Worm (Caenorhabditis elegans): Measurements from ENCODE around the gene ctbp-1.

Gene ctbp-1

DNA sequence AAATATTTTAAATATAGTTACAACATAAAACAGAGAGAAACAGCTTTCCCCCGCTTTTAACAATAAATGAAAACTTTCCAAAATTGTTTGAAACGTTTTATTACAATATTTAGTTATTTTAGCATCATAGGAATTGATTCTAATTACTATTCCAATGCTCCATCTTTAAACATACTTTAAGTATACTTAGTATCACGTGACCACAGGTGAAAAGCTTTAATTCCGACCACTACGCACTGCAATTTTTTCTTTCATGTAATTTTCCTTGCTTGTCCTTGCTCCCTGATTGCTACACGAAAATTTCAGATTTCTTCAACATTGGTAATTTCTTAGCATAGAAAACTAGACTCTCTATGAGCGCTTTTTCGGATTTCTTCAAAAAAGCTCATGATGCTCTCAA, 34.5 kb downstream of the ctbp-1 start, which contains the start of gene tbc-16:
Gene tbc-16, plus strand, starts transcription at position 301 of the 400 bp plus-strand sequence.
- TF ChIP-seq aha-1 (tag) (peak; percentile 85), hmg-1.1 (GFP tag; IDR thresholded peaks at IDR 0.05) (no peak)

- TF ChIP-seq dpl-1 (GFP tag; optimal IDR thresholded peaks at IDR 0.05): no peak
- TF ChIP-seq unc-62 (GFP tag; optimal IDR thresholded peaks at IDR 0.05 in 1 of 2): peak in 1 of 2 experiments; percentile 68
- no peak for TF ChIP-seq unc-62 (tag; optimal IDR thresholded peaks at IDR 0.05)
Observed at ce11 chrX:5901499-5901898, 39.0 kb downstream of the ctbp-1 start.

ce11 chrX:5903896-5904295, 41.4 kb downstream of the ctbp-1 start:
- peak in 1 of 2 experiments; percentile 86 for TF ChIP-seq unc-62 (GFP tag; optimal IDR thresholded peaks at IDR 0.05 in 1 of 2)
- TF ChIP-seq unc-62 (tag; optimal IDR thresholded peaks at IDR 0.05): no peak
- TF ChIP-seq aha-1 (tag): no peak
- TF ChIP-seq Y75B8A.6 (GFP tag; IDR thresholded peaks at IDR 0.05): no peak

DNA sequence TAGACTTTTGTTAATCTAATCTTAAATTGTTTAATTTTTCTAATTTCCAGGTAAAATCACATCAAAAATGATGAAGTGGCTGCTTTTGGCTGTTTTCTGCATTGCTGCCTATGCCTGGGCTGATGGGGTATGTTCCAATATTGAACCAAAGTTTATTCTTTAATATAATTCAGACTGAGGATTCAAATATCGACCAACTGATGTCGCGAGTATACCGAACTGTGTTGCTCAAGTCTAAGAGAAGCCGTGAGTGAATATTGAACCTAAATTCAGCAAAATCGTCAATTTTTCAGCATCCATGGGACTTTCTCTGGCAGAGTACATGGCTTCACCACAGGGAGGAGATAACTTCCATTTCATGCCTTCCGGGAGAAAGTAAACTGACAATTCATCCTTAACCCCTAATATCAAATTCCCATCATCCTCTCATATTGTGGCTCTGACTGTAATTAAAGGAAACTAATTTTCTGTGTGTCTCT, 42.1 kb downstream of the ctbp-1 start, which contains the start of gene nlp-49:
Gene nlp-49, plus strand, starts transcription at position 51 of the 479 bp plus-strand sequence.
- TF ChIP-seq unc-62 (GFP tag; optimal IDR thresholded peaks at IDR 0.05 in 1 of 2) (peak in 1 of 2 experiments; percentile 40), unc-62 (tag; optimal IDR thresholded peaks at IDR 0.05) (no peak), aha-1 (tag) (peak; percentile 97), daf-16 (GFP tag; optimal IDR thresholded peaks at IDR 0.05) (no peak), daf-16 (tag; optimal IDR thresholded peaks at IDR 0.05) (no peak)

DNA sequence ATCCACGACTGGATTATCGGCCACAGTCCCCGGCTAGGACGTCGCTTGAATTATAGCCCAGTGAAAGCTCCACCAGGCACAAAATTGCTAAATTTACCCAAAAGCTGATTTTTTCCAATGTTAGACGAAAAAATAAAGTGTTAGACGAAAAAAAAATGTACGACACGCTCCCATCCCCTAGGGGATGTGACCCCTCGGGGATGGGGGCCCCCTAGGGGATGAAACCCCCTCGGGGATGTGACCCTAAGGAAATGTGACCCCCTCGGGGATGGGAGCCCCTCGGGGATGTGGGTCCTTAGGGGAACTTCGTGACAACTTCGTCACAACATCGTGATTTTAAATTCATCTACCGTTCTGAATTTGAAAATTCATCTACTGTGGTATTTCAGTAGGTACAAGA, 43.3 kb downstream of the ctbp-1 start:
- 0 out of 2 replicates have a peak, but pooled peaks have one; percentile 9 for TF ChIP-seq tra-1 (GFP tag; IDR thresholded peaks at IDR 0.05)
- 0 out of 2 replicates have a peak, but pooled peaks have one; percentile 13 for TF ChIP-seq snpc-1.2 (GFP tag; IDR thresholded peaks at IDR 0.05)
- peak; percentile 71 for TF ChIP-seq set-16 (GFP tag; IDR thresholded peaks at IDR 0.05)
- no peak for TF ChIP-seq ZK337.2 (GFP tag; IDR thresholded peaks at IDR 0.05)
- no peak for TF ChIP-seq nhr-25 (tag; optimal IDR thresholded peaks at IDR 0.05; ENCODE audit: borderline replicate concordance, insufficient read depth)
- no peak for TF ChIP-seq lin-38 (GFP tag; IDR thresholded peaks at IDR 0.05)

DNA sequence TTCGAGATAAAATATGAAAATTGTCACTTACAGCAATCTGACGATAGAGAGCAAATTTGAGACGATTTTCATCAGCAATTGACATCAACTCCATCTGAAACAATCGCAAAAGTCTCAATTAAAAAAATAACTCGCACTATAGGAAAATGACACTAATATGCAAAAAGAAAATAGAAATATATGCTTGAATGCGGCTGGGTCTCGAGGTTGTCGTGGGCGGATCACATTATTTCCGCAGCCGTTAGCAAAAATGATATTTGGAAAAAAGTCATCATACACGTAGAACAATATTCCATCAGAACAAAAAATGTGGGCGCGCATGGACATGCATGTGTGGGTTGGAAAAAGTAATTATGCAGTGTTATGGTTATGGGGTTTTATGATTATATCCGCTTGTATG, 54.8 kb downstream of the ctbp-1 start, which contains the start of gene Y23B4A.1:
Gene Y23B4A.1, minus strand, starts transcription at position 101 of the 400 bp plus-strand sequence.
- no peak for TF ChIP-seq pha-4 (GFP tag; IDR thresholded peaks at IDR 0.05)
- no peak for TF ChIP-seq pha-4 (tag; optimal IDR thresholded peaks at IDR 0.05)
- no peak for TF ChIP-seq ceh-20 (GFP tag; IDR thresholded peaks at IDR 0.05)
- no peak for TF ChIP-seq R02D3.7 (tag; optimal IDR thresholded peaks at IDR 0.05)
- TF ChIP-seq ceh-32 (tag; optimal IDR thresholded peaks at IDR 0.05; ENCODE audit: poor library complexity): no peak
- TF ChIP-seq hlh-30 (tag; optimal IDR thresholded peaks at IDR 0.05; ENCODE audit: insufficient read depth): no peak
- no peak for TF ChIP-seq ZK337.2 (GFP tag; IDR thresholded peaks at IDR 0.05)
- no peak for TF ChIP-seq lin-13 (GFP tag; optimal IDR thresholded peaks at IDR 0.05)
- no peak for TF ChIP-seq mdl-1 (tag; optimal IDR thresholded peaks at IDR 0.05)
- no peak for TF ChIP-seq sdz-12 (GFP tag; optimal IDR thresholded peaks at IDR 0.05)
- TF ChIP-seq aha-1 (tag): no peak
- TF ChIP-seq T26A8.4 (GFP tag; IDR thresholded peaks at IDR 0.05): no peak
- TF ChIP-seq madf-5 (GFP tag; IDR thresholded peaks at IDR 0.05): no peak
- no peak for TF ChIP-seq zfp-2 (tag; optimal IDR thresholded peaks at IDR 0.05)
- no peak for TF ChIP-seq unc-130 (GFP tag; optimal IDR thresholded peaks at IDR 0.05)
- TF ChIP-seq ctbp-1 (GFP tag; IDR thresholded peaks at IDR 0.05): no peak
- TF ChIP-seq nhr-111 (GFP tag; optimal IDR thresholded peaks at IDR 0.05): no peak
- TF ChIP-seq hlh-11 (tag; optimal IDR thresholded peaks at IDR 0.05): no peak
- no peak for TF ChIP-seq unc-62 (GFP tag; optimal IDR thresholded peaks at IDR 0.05 in 1 of 2)
- no peak for TF ChIP-seq unc-62 (tag; optimal IDR thresholded peaks at IDR 0.05)
- TF ChIP-seq nhr-10 (tag; optimal IDR thresholded peaks at IDR 0.05): no peak
